Fruit fly (Drosophila melanogaster) whole organism, embryonic: Measurements from ENCODE around the gene Npc1b.

Experiments
- Atf3 ChIP-seq: fragments of 200-800 bp; sonication (Bioruptor generic); optimal IDR thresholded peaks from 3 replicates; lab custom pipeline; 2016; ENCODE audit warnings: missing biosample characterization, missing genetic modification characterization
- CG13894 ChIP-seq: fragments of 200-800 bp; sonication (Bioruptor generic); optimal IDR thresholded peaks from 3 replicates; lab custom pipeline; 2018; ENCODE audit warnings: missing biosample characterization, mild to moderate bottlenecking, missing genetic modification characterization, moderate library complexity
- CG15479 ChIP-seq: fragments of 200-800 bp; sonication (Bioruptor generic); optimal IDR thresholded peaks from 3 replicates; lab custom pipeline; 2019; ENCODE audit warnings: missing biosample characterization, mild to moderate bottlenecking, missing genetic modification characterization, moderate library complexity
- CG32532 ChIP-seq: fragments of 200-800 bp; sonication (Bioruptor generic); IDR thresholded peaks from 2 replicates; pipeline ENCODE4 v1.3.6; 2022; ENCODE audit warnings: missing biosample characterization, missing genetic modification characterization
- CG4854 ChIP-seq: fragments of 200-800 bp; sonication (Bioruptor generic); optimal IDR thresholded peaks from 2 replicates; lab custom pipeline; 2016; ENCODE audit warnings: missing biosample characterization, missing genetic modification characterization, inconsistent platforms
- CTCF ChIP-seq: fragments of 200-800 bp; sonication (Bioruptor generic); optimal IDR thresholded peaks from 2 replicates; lab custom pipeline; 2017; ENCODE audit warnings: missing biosample characterization, mild to moderate bottlenecking, missing genetic modification characterization, moderate library complexity
- Dad ChIP-seq: fragments of 200-800 bp; sonication (Bioruptor generic); optimal IDR thresholded peaks from 3 replicates; lab custom pipeline; 2016; ENCODE audit warnings: missing biosample characterization, missing genetic modification characterization
- MTF-1 ChIP-seq: fragments of 200-800 bp; sonication (Bioruptor generic); optimal IDR thresholded peaks from 2 replicates; lab custom pipeline; 2018; ENCODE audit warnings: missing biosample characterization, mild to moderate bottlenecking, missing genetic modification characterization, borderline replicate concordance

- TF ChIP-seq CG4854 (GFP tag; lab: Kevin White, UChicago): no peak
- TF ChIP-seq Atf3 (GFP tag; lab: Kevin White, UChicago): no peak
- TF ChIP-seq MTF-1: no peak
- no peak for TF ChIP-seq Dad (GFP tag; lab: Kevin White, UChicago)
- TF ChIP-seq CTCF: no peak
- no peak for TF ChIP-seq CG13894 (tag; lab: Kevin White, UChicago)
- no peak for TF ChIP-seq CG15479 (GFP tag; lab: Kevin White, UChicago)
- TF ChIP-seq CG32532 (GFP tag; lab: Robert Waterston, UW): no peak
Measured at dm6 chrX:20926950-20927349, 7.7 kb upstream of the Npc1b start, which contains the start of gene shakB.
